Worm (Caenorhabditis elegans) whole organism, L4 larva: ENCODE data around the gene Y57E12AL.6.

Source experiments
- F10B5.3 ChIP-seq: sonication (generic microtip); optimal IDR thresholded peaks from 2 replicates; lab custom pipeline; 2016; ENCODE audit warnings: mild to moderate bottlenecking, missing genetic modification characterization, missing compliant biosample characterization
- T26A8.4 ChIP-seq: fragments of 200-800 bp; sonication (Bioruptor generic); IDR thresholded peaks from 2 replicates; pipeline ENCODE4 v1.3.6; 2022; ENCODE audit warnings: missing genetic modification characterization, missing compliant biosample characterization
- ZK337.2 ChIP-seq: fragments of 200-800 bp; sonication (Bioruptor generic); IDR thresholded peaks from 2 replicates; pipeline ENCODE4 v1.3.6; 2022; ENCODE audit warnings: missing genetic modification reagents, missing genetic modification characterization, missing compliant biosample characterization
- aha-1 ChIP-seq: fragments of 150-350 bp; peaks from one replicate; lab custom pipeline; 2014; ENCODE audit warnings: missing biosample characterization, missing genetic modification characterization
- ama-1 ChIP-seq: fragments of 150-350 bp; optimal IDR thresholded peaks from 2 replicates; lab custom pipeline; 2014; ENCODE audit warnings: inconsistent platforms, mixed read lengths
- arid-1 ChIP-seq: fragments of 200-800 bp; sonication (Bioruptor generic); conservative IDR thresholded peaks from 2 replicates; pipeline ENCODE4 v1.3.6; 2022; ENCODE audit warnings: missing genetic modification reagents, missing genetic modification characterization, missing compliant biosample characterization
- ceh-20 ChIP-seq: fragments of 200-800 bp; sonication (Bioruptor generic); IDR thresholded peaks from 2 replicates; pipeline ENCODE4 v1.3.6; 2022; ENCODE audit warnings: missing genetic modification reagents, missing genetic modification characterization, missing compliant biosample characterization
- ceh-44 ChIP-seq: fragments of 200-800 bp; sonication (Bioruptor generic); IDR thresholded peaks from 2 replicates; pipeline ENCODE4 v1.3.6; 2022; ENCODE audit warnings: missing genetic modification reagents, missing genetic modification characterization, missing compliant biosample characterization
- daf-16 ChIP-seq, 3 experiments: sonication (generic microtip); optimal IDR thresholded peaks; 2 replicates each; lab custom pipeline; 2016 to 2017; ENCODE audit warnings: missing genetic modification characterization in 3 of 3, missing genetic modification reagents in 3 of 3, mild to moderate bottlenecking in 2 of 3, missing compliant biosample characterization in 2 of 3, missing biosample characterization in 1 of 3, moderate library complexity in 1 of 3
- dmd-6 ChIP-seq: fragments of 200-800 bp; sonication (Bioruptor generic); IDR thresholded peaks from 2 replicates; pipeline ENCODE4 v1.3.6; 2022; ENCODE audit warnings: missing genetic modification reagents, missing genetic modification characterization, missing compliant biosample characterization
- dpl-1 ChIP-seq: fragments of 150-350 bp; optimal IDR thresholded peaks from 2 replicates; lab custom pipeline; 2014; ENCODE audit warnings: missing biosample characterization, missing genetic modification reagents, missing genetic modification characterization
- duxl-1 ChIP-seq: sonication (generic microtip); optimal IDR thresholded peaks from 2 replicates; lab custom pipeline; 2016; ENCODE audit warnings: mild to moderate bottlenecking, missing genetic modification characterization, moderate library complexity, missing compliant biosample characterization; ENCODE audit not compliant: poor library complexity
- dve-1 ChIP-seq: sonication (generic microtip); optimal IDR thresholded peaks from 2 replicates; lab custom pipeline; 2017; ENCODE audit warnings: antibody characterized with exemption, mild to moderate bottlenecking, missing genetic modification characterization, missing compliant biosample characterization; ENCODE audit not compliant: insufficient read depth
- hlh-30 ChIP-seq: sonication (generic microtip); optimal IDR thresholded peaks from 2 replicates; lab custom pipeline; 2017; ENCODE audit warnings: antibody characterized with exemption, mild to moderate bottlenecking, missing genetic modification characterization, missing compliant biosample characterization; ENCODE audit not compliant: insufficient read depth
- lin-1 ChIP-seq: fragments of 200-800 bp; sonication (Bioruptor generic); IDR thresholded peaks from 2 replicates; pipeline ENCODE4 v1.3.6; 2022; ENCODE audit warnings: missing genetic modification reagents, missing genetic modification characterization, missing compliant biosample characterization
- lin-38 ChIP-seq: fragments of 200-800 bp; sonication (Bioruptor generic); IDR thresholded peaks from 2 replicates; pipeline ENCODE4 v1.3.6; 2022; ENCODE audit warnings: missing genetic modification reagents, missing genetic modification characterization, missing compliant biosample characterization
- lin-39 ChIP-seq: fragments of 150-350 bp; optimal IDR thresholded peaks from 2 replicates; lab custom pipeline; 2014; ENCODE audit warnings: missing biosample characterization, missing genetic modification reagents, missing genetic modification characterization
- lir-3 ChIP-seq: sonication (generic microtip); optimal IDR thresholded peaks from 2 replicates; lab custom pipeline; 2016; ENCODE audit warnings: mild to moderate bottlenecking, missing genetic modification characterization, missing compliant biosample characterization
- lsy-2 ChIP-seq, 2 experiments: fragments of 150-350 bp in 1 of 2; sonication (generic microtip) in 1 of 2; optimal IDR thresholded peaks; 2 replicates each; lab custom pipeline; 2014 to 2017; ENCODE audit warnings: missing biosample characterization in 2 of 2, missing genetic modification characterization in 2 of 2
- mdl-1 ChIP-seq, 2 experiments: fragments of 150-350 bp in 1 of 2; sonication (generic microtip) in 1 of 2; optimal IDR thresholded peaks; 2 replicates each; lab custom pipeline; 2014 to 2017; ENCODE audit warnings: missing biosample characterization in 2 of 2, missing genetic modification characterization in 2 of 2
- mdt-29 ChIP-seq: fragments of 200-800 bp; sonication (Bioruptor generic); IDR thresholded peaks from 2 replicates; pipeline ENCODE4 v1.3.6; 2022; ENCODE audit warnings: missing genetic modification reagents, missing genetic modification characterization, missing compliant biosample characterization
- mep-1 ChIP-seq: fragments of 150-350 bp; sonication (generic microtip); optimal IDR thresholded peaks from 3 replicates; lab custom pipeline; 2014; ENCODE audit warnings: missing biosample characterization, missing genetic modification characterization
- mxl-3 ChIP-seq: fragments of 200-800 bp; sonication (Bioruptor generic); optimal IDR thresholded peaks from 2 replicates; lab custom pipeline; 2018; ENCODE audit warnings: mild to moderate bottlenecking, missing genetic modification characterization, missing compliant biosample characterization
- nhr-10 ChIP-seq: fragments of 150-350 bp; optimal IDR thresholded peaks from 2 replicates; lab custom pipeline; 2014; ENCODE audit warnings: missing biosample characterization, missing genetic modification characterization
- nhr-102 ChIP-seq: sonication (generic microtip); optimal IDR thresholded peaks from 2 replicates; lab custom pipeline; 2016; ENCODE audit warnings: mild to moderate bottlenecking, missing genetic modification characterization, moderate library complexity, missing compliant biosample characterization
- nhr-11 ChIP-seq: fragments of 150-350 bp; optimal IDR thresholded peaks from 2 replicates; lab custom pipeline; 2014; ENCODE audit warnings: missing biosample characterization, missing genetic modification characterization
- nhr-25 ChIP-seq: sonication (generic microtip); optimal IDR thresholded peaks from 2 replicates; lab custom pipeline; 2017; ENCODE audit warnings: missing genetic modification characterization, mild to moderate bottlenecking, missing compliant biosample characterization, antibody characterized with exemption, moderate library complexity, borderline replicate concordance; ENCODE audit not compliant: insufficient read depth
- nhr-41 ChIP-seq: fragments of 200-800 bp; sonication (Bioruptor generic); IDR thresholded peaks from 2 replicates; pipeline ENCODE4 v1.3.6; 2022; ENCODE audit warnings: missing genetic modification reagents, missing genetic modification characterization, missing compliant biosample characterization
- nhr-42 ChIP-seq: fragments of 200-800 bp; sonication (Bioruptor generic); IDR thresholded peaks from 2 replicates; pipeline ENCODE4 v1.3.6; 2022; ENCODE audit warnings: missing genetic modification characterization, missing compliant biosample characterization
- nhr-48 ChIP-seq: sonication (generic microtip); optimal IDR thresholded peaks from 2 replicates; lab custom pipeline; 2016; ENCODE audit warnings: mild to moderate bottlenecking, missing genetic modification characterization, missing compliant biosample characterization
- nhr-76 ChIP-seq: fragments of 150-350 bp; optimal IDR thresholded peaks from 2 replicates; lab custom pipeline; 2014; ENCODE audit warnings: missing biosample characterization, missing genetic modification characterization
- php-3 ChIP-seq: fragments of 200-800 bp; sonication (Bioruptor generic); IDR thresholded peaks from 2 replicates; pipeline ENCODE4 v1.3.6; 2022; ENCODE audit warnings: missing genetic modification reagents, missing genetic modification characterization, missing compliant biosample characterization
- pqm-1 ChIP-seq: sonication (generic microtip); optimal IDR thresholded peaks from 2 replicates; lab custom pipeline; 2017; ENCODE audit warnings: missing biosample characterization, missing genetic modification characterization
- snpc-1.2 ChIP-seq: fragments of 200-800 bp; sonication (Bioruptor generic); IDR thresholded peaks from 2 replicates; pipeline ENCODE4 v1.3.6; 2022; ENCODE audit warnings: missing genetic modification reagents, missing genetic modification characterization, missing compliant biosample characterization
- spr-3 ChIP-seq: fragments of 200-800 bp; sonication (Bioruptor generic); optimal IDR thresholded peaks from 2 replicates; lab custom pipeline; 2018; ENCODE audit warnings: mild to moderate bottlenecking, missing genetic modification characterization, missing compliant biosample characterization
- unc-62 ChIP-seq, 3 experiments: fragments of 150-350 bp in 1 of 3; sonication (generic microtip); optimal IDR thresholded peaks in 2 of 3; peaks in 1 of 3; 1 replicate in 1 of 3; 2 replicates in 2 of 3; lab custom pipeline; 2014 to 2017; ENCODE audit warnings: missing biosample characterization in 3 of 3, missing genetic modification characterization in 3 of 3, missing genetic modification reagents in 3 of 3, missing genotype in 1 of 3
- ztf-7 ChIP-seq: fragments of 150-350 bp; optimal IDR thresholded peaks from 2 replicates; lab custom pipeline; 2014; ENCODE audit warnings: missing biosample characterization, missing genetic modification characterization

Gene Y57E12AL.6

DNA sequence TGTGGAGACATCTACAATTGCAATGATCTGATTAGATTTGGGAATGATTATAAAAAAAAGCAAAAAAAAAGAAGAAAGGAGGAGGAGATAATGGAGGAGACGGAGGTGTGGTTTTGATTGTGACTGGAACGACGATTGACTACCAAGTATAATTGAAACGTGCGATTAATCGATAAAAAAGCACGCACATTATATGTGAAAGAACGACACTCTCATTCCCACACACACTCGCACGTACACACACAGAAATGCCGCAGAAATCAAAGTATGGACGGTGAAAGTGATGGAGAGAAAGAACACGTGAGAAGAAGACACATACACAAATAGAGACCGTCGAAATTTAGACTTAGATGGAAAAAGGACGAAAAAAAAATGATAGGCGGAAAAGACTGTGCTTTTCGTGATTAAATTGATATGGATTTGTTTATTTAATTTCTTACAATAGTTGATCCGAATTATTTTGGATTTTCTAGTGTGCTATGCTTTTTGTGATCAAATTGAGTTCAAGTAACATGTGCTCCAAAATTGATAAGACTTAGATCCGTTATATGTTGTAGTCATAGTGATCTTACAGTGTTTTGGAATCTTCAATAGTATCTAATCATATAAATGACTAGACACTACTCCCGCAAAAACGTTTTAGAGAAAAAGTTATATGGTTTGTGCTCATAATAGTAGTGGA lies 33.6 kb upstream of the Y57E12AL.6 start, which contains the start of gene nhr-135 (continued):
- peak; percentile 78 for TF ChIP-seq dve-1 (tag; lab: Kevin White, UChicago)
- no peak for TF ChIP-seq nhr-42 (GFP tag; lab: Robert Waterston, UW)
- TF ChIP-seq duxl-1 = peak; percentile 46
- TF ChIP-seq snpc-1.2 = no peak
- TF ChIP-seq ceh-44 (GFP tag; lab: Robert Waterston, UW) = no peak
- TF ChIP-seq dmd-6 (GFP tag; lab: Robert Waterston, UW) = peak; percentile 94
- TF ChIP-seq mep-1 (tag; lab: Kevin White, UChicago) = peak; percentile 72
- peak in 1 of 2 experiments; percentile 46 for TF ChIP-seq lsy-2 (tag; optimal IDR thresholded peaks at IDR 0.05; lab: Kevin White, UChicago)
- TF ChIP-seq php-3 (GFP tag; lab: Robert Waterston, UW) = 0 out of 2 replicates have a peak, but pooled peaks have one; percentile 37
- peak; percentile 24 for TF ChIP-seq nhr-25 (tag; lab: Kevin White, UChicago)
- peak; percentile 87 for TF ChIP-seq mxl-3 (GFP tag; lab: Kevin White, UChicago)
- peak; percentile 7 for TF ChIP-seq nhr-76
- TF ChIP-seq ztf-7 = peak; percentile 32
- TF ChIP-seq lir-3 = no peak
- peak; percentile 62; the same call in 1 of the 2 replicates for TF ChIP-seq lin-1 (GFP tag; lab: Robert Waterston, UW)
- peak in 1 of 2 experiments; percentile 32 for TF ChIP-seq unc-62 (GFP tag; optimal IDR thresholded peaks at IDR 0.05 in 1 of 2; lab: Kevin White, UChicago)
- TF ChIP-seq unc-62 (tag; optimal IDR thresholded peaks at IDR 0.05; lab: Kevin White, UChicago) = no peak
- TF ChIP-seq daf-16 (GFP tag; optimal IDR thresholded peaks at IDR 0.05; lab: Kevin White, UChicago) = peak in 1 of 2 experiments; percentile 7
- TF ChIP-seq daf-16 (tag; optimal IDR thresholded peaks at IDR 0.05; lab: Kevin White, UChicago) = peak; percentile 84
- peak; percentile 70 for TF ChIP-seq nhr-10 (tag; lab: Kevin White, UChicago)
- TF ChIP-seq hlh-30 = peak; percentile 90
- no peak for TF ChIP-seq ZK337.2 (GFP tag; lab: Robert Waterston, UW)
- TF ChIP-seq pqm-1 (tag; lab: Kevin White, UChicago) = peak; percentile 57
- no peak for TF ChIP-seq F10B5.3 (tag; lab: Kevin White, UChicago)
- peak; percentile 82 to 97 for TF ChIP-seq mdl-1 (tag; optimal IDR thresholded peaks at IDR 0.05; lab: Kevin White, UChicago)
- TF ChIP-seq spr-3 (GFP tag; lab: Kevin White, UChicago) = no peak
- no peak for TF ChIP-seq nhr-11
- TF ChIP-seq dpl-1 (GFP tag; lab: Kevin White, UChicago) = no peak
- peak; percentile 90 for TF ChIP-seq nhr-102 (tag; lab: Kevin White, UChicago)
- TF ChIP-seq, all 104 proteins: peak for 33

DNA sequence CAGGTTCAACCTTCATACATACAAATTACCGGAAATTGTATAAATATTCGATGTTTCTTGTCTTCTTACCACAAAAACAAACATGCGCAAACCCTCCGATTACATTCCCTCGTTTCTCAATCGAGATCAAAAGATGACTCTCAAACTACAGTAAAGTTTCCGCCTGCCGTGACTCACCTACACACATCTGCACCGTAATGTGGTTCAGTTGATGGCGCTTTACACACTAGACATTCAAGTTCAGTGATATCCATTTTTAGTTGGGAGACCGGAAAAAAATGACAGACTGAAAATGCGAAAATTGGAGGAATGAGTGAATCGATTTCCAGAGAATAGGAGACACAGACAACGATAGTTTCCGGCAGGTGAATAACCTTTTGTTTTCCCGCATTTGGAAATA lies 31.0 kb upstream of the Y57E12AL.6 start, which contains the start of gene nhr-286:
nhr-286 (minus strand) TSS at position 324 of the 400 bp plus-strand sequence.
- TF ChIP-seq dve-1 (tag; lab: Kevin White, UChicago) = peak; percentile 32
- no peak for TF ChIP-seq arid-1 (GFP tag; lab: Robert Waterston, UW)
- peak; percentile 25 for TF ChIP-seq ama-1
- TF ChIP-seq T26A8.4 (GFP tag; lab: Robert Waterston, UW) = no peak
- peak; percentile 13 for TF ChIP-seq hlh-30
- no peak for TF ChIP-seq ceh-44 (GFP tag; lab: Robert Waterston, UW)
- TF ChIP-seq lin-38 = no peak
- no peak for TF ChIP-seq nhr-41 (GFP tag; lab: Robert Waterston, UW)
- no peak for TF ChIP-seq mdt-29 (GFP tag; lab: Robert Waterston, UW)
- no peak for TF ChIP-seq lin-39 (tag; lab: Kevin White, UChicago)
- TF ChIP-seq ceh-20 (GFP tag; lab: Robert Waterston, UW) = no peak
- no peak for TF ChIP-seq nhr-48 (tag; lab: Kevin White, UChicago)
- no peak for TF ChIP-seq ztf-7
- TF ChIP-seq aha-1 (tag; lab: Kevin White, UChicago) = no peak
